Fruit fly (Drosophila melanogaster): ENCODE results near the gene CG12679.
A peak's percentile ranks its signal among the peaks of the same experiment; 100 is the strongest.

CG12679 gene

DNA sequence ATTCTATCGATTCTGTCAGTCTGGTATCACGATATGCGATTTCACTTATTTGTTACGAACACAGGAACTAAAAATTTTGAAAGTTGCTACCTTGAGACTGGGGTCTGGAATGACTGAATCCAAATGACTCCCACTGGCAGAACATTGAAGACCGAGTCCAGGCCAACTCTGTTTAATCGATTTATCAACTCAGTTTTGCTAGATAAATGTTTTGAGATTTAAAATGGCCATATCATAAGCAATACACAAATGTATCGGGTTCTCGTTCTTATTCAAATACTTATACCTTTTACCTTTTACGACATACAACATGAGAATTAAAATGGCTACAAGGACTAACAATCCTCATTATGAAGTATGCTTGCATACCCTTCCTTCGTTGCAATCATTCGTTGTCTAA lies at the start of gene CG12679:
TSS of gene CG12679 (minus strand) at position 101 of the 400 bp plus-strand sequence.
- TF ChIP-seq CG4404 (GFP tag; IDR thresholded peaks at IDR 0.05) (no peak), ind (GFP tag; optimal IDR thresholded peaks at IDR 0.05) (no peak), CG2202 (tag; optimal IDR thresholded peaks at IDR 0.05) (no peak), grau (tag; optimal IDR thresholded peaks at IDR 0.05) (no peak), ac (GFP tag; optimal IDR thresholded peaks at IDR 0.05) (no peak), trh (GFP tag; optimal IDR thresholded peaks at IDR 0.05) (no peak), Lim3 (GFP tag; IDR thresholded peaks at IDR 0.05) (no peak), ems (GFP tag; optimal IDR thresholded peaks at IDR 0.05) (no peak), CG3847 (GFP tag; IDR thresholded peaks at IDR 0.05) (no peak), CG30431 (GFP tag; optimal IDR thresholded peaks at IDR 0.05) (no peak), CG2712 (tag; optimal IDR thresholded peaks at IDR 0.05) (no peak), CG4282 (GFP tag; optimal IDR thresholded peaks at IDR 0.05) (no peak), CG14965 (GFP tag; optimal IDR thresholded peaks at IDR 0.05; ENCODE audit: borderline replicate concordance) (no peak), ewg (GFP tag; optimal IDR thresholded peaks at IDR 0.05) (no peak), tio (GFP tag; optimal IDR thresholded peaks at IDR 0.05) (no peak), CG13624 (GFP tag; optimal IDR thresholded peaks at IDR 0.05) (no peak), D19A (tag; optimal IDR thresholded peaks at IDR 0.05) (no peak), pho (GFP tag; optimal IDR thresholded peaks at IDR 0.05) (no peak)

DNA sequence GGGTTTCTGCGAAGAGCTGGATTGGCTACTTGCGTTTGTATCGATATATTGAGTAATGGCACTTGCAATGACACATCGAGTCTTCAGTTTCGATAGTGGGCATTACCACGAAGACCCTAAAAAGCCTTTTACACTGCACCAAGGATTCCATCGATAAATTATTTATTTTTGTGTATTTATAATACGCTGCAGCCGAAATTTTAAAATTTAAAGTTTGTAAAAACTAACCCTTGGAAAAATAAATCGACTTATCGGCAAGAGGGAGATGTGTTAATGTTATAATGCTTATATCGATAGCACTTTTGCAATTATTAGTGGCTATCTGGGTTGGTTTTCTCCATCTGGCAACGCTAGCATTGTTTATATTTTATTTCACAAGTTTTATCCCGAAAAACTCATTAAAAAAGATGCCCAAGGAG lies 47.4 kb upstream of the CG12679 start, which contains the start of the genes Pp4-19C and cactin:
TSS of gene Pp4-19C (minus strand) at position 256 of the 419 bp plus-strand sequence.
TSS of gene cactin (plus strand) at position 323 of the 419 bp plus-strand sequence.
- TF ChIP-seq stwl (tag; optimal IDR thresholded peaks at IDR 0.05), result peak; percentile 59
- no peak for TF ChIP-seq danr (GFP tag; IDR thresholded peaks at IDR 0.05)
- TF ChIP-seq Ptx1 (GFP tag; IDR thresholded peaks at IDR 0.05), result peak; percentile 31; the same call in 1 of the 2 replicates
- TF ChIP-seq CG2116 (GFP tag; optimal IDR thresholded peaks at IDR 0.05), result peak; percentile 81
- TF ChIP-seq CG7963 (GFP tag; IDR thresholded peaks at IDR 0.05; ENCODE audit: partially characterized antibody), result peak; percentile 81
- no peak for TF ChIP-seq CG14014 (GFP tag; IDR thresholded peaks at IDR 0.05)
- TF ChIP-seq mirr (GFP tag; optimal IDR thresholded peaks at IDR 0.05), result no peak
- peak; percentile 69 for TF ChIP-seq phol (tag; optimal IDR thresholded peaks at IDR 0.05)
- TF ChIP-seq CG17186 (GFP tag; optimal IDR thresholded peaks at IDR 0.05), result peak; percentile 34
- no peak for TF ChIP-seq CG31388 (GFP tag; optimal IDR thresholded peaks at IDR 0.05)
- peak; percentile 41 for TF ChIP-seq CG8944 (GFP tag; optimal IDR thresholded peaks at IDR 0.05)
- TF ChIP-seq az2 (GFP tag; optimal IDR thresholded peaks at IDR 0.05), result peak; percentile 1
- TF ChIP-seq sd (tag; optimal IDR thresholded peaks at IDR 0.05), result no peak
- TF ChIP-seq pzg (GFP tag; optimal IDR thresholded peaks at IDR 0.05), result peak; percentile 54
- TF ChIP-seq CG2875 (GFP tag; optimal IDR thresholded peaks at IDR 0.05), result no peak
- no peak for TF ChIP-seq eve (GFP tag; optimal IDR thresholded peaks at IDR 0.05)
- TF ChIP-seq CG7372 (GFP tag; IDR thresholded peaks at IDR 0.05), result no peak
- TF ChIP-seq Ets97D (GFP tag; optimal IDR thresholded peaks at IDR 0.05), result peak; percentile 30
- peak; percentile 36 for TF ChIP-seq grau (tag; optimal IDR thresholded peaks at IDR 0.05)
- TF ChIP-seq nerfin-2 (GFP tag; IDR thresholded peaks at IDR 0.05; ENCODE audit: partially characterized antibody), result peak; percentile 86
- TF ChIP-seq CG17568 (GFP tag; optimal IDR thresholded peaks at IDR 0.05), result no peak
- TF ChIP-seq CG2129 (GFP tag; IDR thresholded peaks at IDR 0.05; ENCODE audit: partially characterized antibody), result peak; percentile 71
- TF ChIP-seq CG14860 (GFP tag; IDR thresholded peaks at IDR 0.05; ENCODE audit: partially characterized antibody), result peak; percentile 94
- TF ChIP-seq Six4 (GFP tag; optimal IDR thresholded peaks at IDR 0.05), result no peak
- TF ChIP-seq Dll (GFP tag; IDR thresholded peaks at IDR 0.05; ENCODE audit: partially characterized antibody), result peak; percentile 91
- no peak for TF ChIP-seq trh (GFP tag; optimal IDR thresholded peaks at IDR 0.05)
- no peak for TF ChIP-seq CG18011 (GFP tag; optimal IDR thresholded peaks at IDR 0.05)
- TF ChIP-seq Neu2 (GFP tag; optimal IDR thresholded peaks at IDR 0.05; ENCODE audit: borderline replicate concordance), result peak; percentile 62
- peak; percentile 19 for TF ChIP-seq pho (GFP tag; optimal IDR thresholded peaks at IDR 0.05)
- peak; percentile 76 for TF ChIP-seq Bgb (GFP tag; IDR thresholded peaks at IDR 0.05; ENCODE audit: partially characterized antibody)
- TF ChIP-seq Nf-YB (GFP tag; optimal IDR thresholded peaks at IDR 0.05), result peak; percentile 48
- TF ChIP-seq Sin3A (optimal IDR thresholded peaks at IDR 0.05), result peak; percentile 72
- TF ChIP-seq HLH3B (GFP tag; IDR thresholded peaks at IDR 0.05), result no peak
- peak; percentile 93 for TF ChIP-seq BEAF-32 (GFP tag; optimal IDR thresholded peaks at IDR 0.05)
- TF ChIP-seq CG4617 (GFP tag; optimal IDR thresholded peaks at IDR 0.05; ENCODE audit: borderline replicate concordance), result peak; percentile 62
